Fruit fly (Drosophila melanogaster) whole organism, embryonic: ENCODE results near the gene Top3beta.

Source experiments
- CG10274 ChIP-seq: fragments of 200-800 bp; sonication (Bioruptor generic); optimal IDR thresholded peaks from 3 replicates; lab custom pipeline; 2017; ENCODE audit warnings: missing biosample characterization, mild to moderate bottlenecking, missing genetic modification characterization
- CG11085 ChIP-seq: fragments of 200-800 bp; sonication (Bioruptor generic); IDR thresholded peaks from 2 replicates; pipeline ENCODE4 v1.3.6; 2022; ENCODE audit warnings: missing biosample characterization, missing genetic modification characterization
- CG11398 ChIP-seq: fragments of 200-800 bp; sonication (Bioruptor generic); optimal IDR thresholded peaks from 2 replicates; lab custom pipeline; 2016; ENCODE audit warnings: missing biosample characterization, missing genetic modification characterization
- CG1233 ChIP-seq: fragments of 200-800 bp; sonication (Bioruptor generic); optimal IDR thresholded peaks from 4 replicates; lab custom pipeline; 2018; ENCODE audit warnings: missing biosample characterization, mild to moderate bottlenecking, missing genetic modification characterization
- CG12744 ChIP-seq: fragments of 200-800 bp; sonication (Bioruptor generic); optimal IDR thresholded peaks from 2 replicates; lab custom pipeline; 2016; ENCODE audit warnings: missing biosample characterization, missing genetic modification characterization
- CG12769 ChIP-seq: fragments of 200-800 bp; sonication (Bioruptor generic); optimal IDR thresholded peaks from 2 replicates; lab custom pipeline; 2019; ENCODE audit warnings: missing biosample characterization, mild to moderate bottlenecking, missing genetic modification characterization, moderate library complexity
- CG13287 ChIP-seq: fragments of 200-800 bp; sonication (Bioruptor generic); IDR thresholded peaks from 2 replicates; pipeline ENCODE4 v1.3.6; 2022; ENCODE audit warnings: missing biosample characterization, missing genetic modification characterization; ENCODE audit not compliant: partially characterized antibody
- CG15514 ChIP-seq: fragments of 200-800 bp; sonication (Bioruptor generic); optimal IDR thresholded peaks from 3 replicates; lab custom pipeline; 2017; ENCODE audit warnings: missing biosample characterization, missing genetic modification characterization, mild to moderate bottlenecking, moderate library complexity, missing genetic modification reagents
- CG16779 ChIP-seq: fragments of 200-800 bp; sonication (Bioruptor generic); IDR thresholded peaks from 2 replicates; pipeline ENCODE4 v1.3.6; 2022; ENCODE audit warnings: missing biosample characterization, missing genetic modification characterization
- CG30403 ChIP-seq: fragments of 200-800 bp; sonication (Bioruptor generic); optimal IDR thresholded peaks from 3 replicates; lab custom pipeline; 2016; ENCODE audit warnings: missing biosample characterization, missing genetic modification characterization
- CG3163 ChIP-seq: fragments of 200-800 bp; sonication (Bioruptor generic); optimal IDR thresholded peaks from 3 replicates; lab custom pipeline; 2016; ENCODE audit warnings: missing biosample characterization, missing genetic modification characterization
- CG3281 ChIP-seq: fragments of 200-800 bp; sonication (Bioruptor generic); optimal IDR thresholded peaks from 3 replicates; lab custom pipeline; 2017; ENCODE audit warnings: missing biosample characterization, mild to moderate bottlenecking, missing genetic modification characterization
- CG3407 ChIP-seq: fragments of 200-800 bp; sonication (Bioruptor generic); optimal IDR thresholded peaks from 2 replicates; lab custom pipeline; 2018; ENCODE audit warnings: missing biosample characterization, mild to moderate bottlenecking, missing genetic modification characterization
- CG4707 ChIP-seq: fragments of 200-800 bp; sonication (Bioruptor generic); optimal IDR thresholded peaks from 2 replicates; lab custom pipeline; 2018; ENCODE audit warnings: missing biosample characterization, mild to moderate bottlenecking, missing genetic modification characterization, moderate library complexity
- CG6765 ChIP-seq: fragments of 200-800 bp; sonication (Bioruptor generic); optimal IDR thresholded peaks from 3 replicates; lab custom pipeline; 2017; ENCODE audit warnings: missing biosample characterization, mild to moderate bottlenecking, missing genetic modification characterization
- CG7928 ChIP-seq: fragments of 200-800 bp; sonication (Bioruptor generic); optimal IDR thresholded peaks from 2 replicates; lab custom pipeline; 2017; ENCODE audit warnings: missing biosample characterization, mild to moderate bottlenecking, missing genetic modification characterization
- CG7987 ChIP-seq: fragments of 200-800 bp; sonication (Bioruptor generic); optimal IDR thresholded peaks from 2 replicates; lab custom pipeline; 2018; ENCODE audit warnings: missing biosample characterization, mild to moderate bottlenecking, missing genetic modification characterization, moderate library complexity
- CG8281 ChIP-seq: fragments of 200-800 bp; sonication (Bioruptor generic); optimal IDR thresholded peaks from 2 replicates; lab custom pipeline; 2018; ENCODE audit warnings: missing biosample characterization, mild to moderate bottlenecking, missing genetic modification characterization, moderate library complexity
- CG9609 ChIP-seq: fragments of 200-800 bp; sonication (Bioruptor generic); optimal IDR thresholded peaks from 3 replicates; lab custom pipeline; 2016; ENCODE audit warnings: missing biosample characterization, missing genetic modification characterization
- CG9727 ChIP-seq: fragments of 200-800 bp; sonication (Bioruptor generic); optimal IDR thresholded peaks from 3 replicates; lab custom pipeline; 2017; ENCODE audit warnings: missing biosample characterization, mild to moderate bottlenecking, missing genetic modification characterization
- CG9797 ChIP-seq: fragments of 200-800 bp; sonication (Bioruptor generic); optimal IDR thresholded peaks from 3 replicates; lab custom pipeline; 2018; ENCODE audit warnings: missing biosample characterization, mild to moderate bottlenecking, missing genetic modification characterization
- CTCF ChIP-seq: fragments of 200-800 bp; sonication (Bioruptor generic); optimal IDR thresholded peaks from 2 replicates; lab custom pipeline; 2017; ENCODE audit warnings: missing biosample characterization, mild to moderate bottlenecking, missing genetic modification characterization, moderate library complexity
- Camta ChIP-seq: fragments of 200-800 bp; sonication (Bioruptor generic); optimal IDR thresholded peaks from 2 replicates; lab custom pipeline; 2016; ENCODE audit warnings: missing biosample characterization, missing genetic modification characterization
- Dad ChIP-seq: fragments of 200-800 bp; sonication (Bioruptor generic); optimal IDR thresholded peaks from 3 replicates; lab custom pipeline; 2016; ENCODE audit warnings: missing biosample characterization, missing genetic modification characterization
- Doc3 ChIP-seq: fragments of 200-800 bp; sonication (Bioruptor generic); IDR thresholded peaks from 3 replicates; pipeline ENCODE4 v1.3.6; 2022; ENCODE audit warnings: missing biosample characterization, missing genetic modification characterization; ENCODE audit not compliant: partially characterized antibody
- E2f2 ChIP-seq: fragments of 200-800 bp; sonication (Bioruptor generic); IDR thresholded peaks from 2 replicates; pipeline ENCODE4 v1.3.6; 2022; ENCODE audit warnings: missing biosample characterization, missing genetic modification characterization
- Ets97D ChIP-seq: fragments of 200-800 bp; sonication (Bioruptor generic); optimal IDR thresholded peaks from 3 replicates; lab custom pipeline; 2016; ENCODE audit warnings: missing biosample characterization, missing genetic modification characterization
- Fer3 ChIP-seq: fragments of 200-800 bp; sonication (Bioruptor generic); optimal IDR thresholded peaks from 2 replicates; lab custom pipeline; 2018; ENCODE audit warnings: missing biosample characterization, mild to moderate bottlenecking, missing genetic modification characterization, moderate library complexity
- HmgZ ChIP-seq: fragments of 200-800 bp; sonication (Bioruptor generic); optimal IDR thresholded peaks from 2 replicates; lab custom pipeline; 2018; ENCODE audit warnings: missing biosample characterization, mild to moderate bottlenecking, missing genetic modification characterization
- Jarid2 ChIP-seq: fragments of 200-800 bp; sonication (Bioruptor generic); optimal IDR thresholded peaks from 3 replicates; lab custom pipeline; 2017; ENCODE audit warnings: mild to moderate bottlenecking, missing biosample characterization, missing genetic modification reagents, missing genetic modification characterization
- Nf-YC ChIP-seq: fragments of 200-800 bp; optimal IDR thresholded peaks from 3 replicates; lab custom pipeline; 2019; ENCODE audit warnings: missing biosample characterization, mild to moderate bottlenecking, missing genetic modification characterization, moderate library complexity
- Optix ChIP-seq: fragments of 200-800 bp; sonication (Bioruptor generic); IDR thresholded peaks from 3 replicates; pipeline ENCODE4 v1.3.6; 2022; ENCODE audit warnings: missing biosample characterization, missing genetic modification characterization
- Stat92E ChIP-seq, 3 experiments: fragments of >200 bp in 2 of 3; fragments of 200-800 bp in 1 of 3; sonication (Bioruptor generic) in 1 of 3; optimal IDR thresholded peaks; 2 replicates each; lab custom pipeline; 2017 to 2019; ENCODE audit warnings: missing biosample characterization in 3 of 3, missing genetic modification characterization in 3 of 3, mild to moderate bottlenecking in 1 of 3, moderate library complexity in 1 of 3
- chif ChIP-seq, 2 experiments: fragments of 200-800 bp; sonication (Bioruptor generic); optimal IDR thresholded peaks; 3 replicates each; lab custom pipeline; 2016; ENCODE audit warnings: missing biosample characterization in 2 of 2, missing genetic modification characterization in 2 of 2
- dysf ChIP-seq: fragments of 200-800 bp; sonication (Bioruptor generic); IDR thresholded peaks from 3 replicates; pipeline ENCODE4 v1.3.6; 2022; ENCODE audit warnings: missing biosample characterization, missing genetic modification characterization
- gcm2 ChIP-seq: fragments of 200-800 bp; sonication (Bioruptor generic); optimal IDR thresholded peaks from 2 replicates; lab custom pipeline; 2016; ENCODE audit warnings: missing biosample characterization, missing genetic modification characterization
- gfzf ChIP-seq: fragments of 200-800 bp; sonication (Bioruptor generic); optimal IDR thresholded peaks from 2 replicates; lab custom pipeline; 2016; ENCODE audit warnings: missing biosample characterization, mild to moderate bottlenecking, missing genetic modification characterization, moderate library complexity
- grn ChIP-seq: fragments of 200-800 bp; sonication (Bioruptor generic); optimal IDR thresholded peaks from 3 replicates; lab custom pipeline; 2017; ENCODE audit warnings: missing biosample characterization, missing genetic modification characterization
- gsb ChIP-seq: fragments of 200-800 bp; sonication (Bioruptor generic); IDR thresholded peaks from 2 replicates; pipeline ENCODE4 v1.3.6; 2022; ENCODE audit warnings: missing biosample characterization, missing genetic modification characterization
- jigr1 ChIP-seq: fragments of 200-800 bp; sonication (Bioruptor generic); IDR thresholded peaks from 3 replicates; pipeline ENCODE4 v1.3.6; 2022; ENCODE audit warnings: missing biosample characterization, missing genetic modification characterization
- luna ChIP-seq: fragments of 200-800 bp; sonication (Bioruptor generic); optimal IDR thresholded peaks from 2 replicates; lab custom pipeline; 2016; ENCODE audit warnings: missing biosample characterization, missing genetic modification characterization
- mld ChIP-seq: fragments of 200-800 bp; sonication (Bioruptor generic); IDR thresholded peaks from 3 replicates; pipeline ENCODE4 v1.3.6; 2022; ENCODE audit warnings: missing biosample characterization, missing genetic modification characterization; ENCODE audit not compliant: partially characterized antibody
- nerfin-1 ChIP-seq: fragments of 200-800 bp; sonication (Bioruptor generic); optimal IDR thresholded peaks from 3 replicates; lab custom pipeline; 2019; ENCODE audit warnings: missing biosample characterization, mild to moderate bottlenecking, missing genetic modification characterization, moderate library complexity
- oc ChIP-seq: fragments of 200-800 bp; sonication (Bioruptor generic); optimal IDR thresholded peaks from 2 replicates; lab custom pipeline; 2018; ENCODE audit warnings: missing biosample characterization, mild to moderate bottlenecking, missing genetic modification characterization, moderate library complexity
- onecut ChIP-seq: fragments of 200-800 bp; sonication (Bioruptor generic); IDR thresholded peaks from 2 replicates; pipeline ENCODE4 v1.3.6; 2022; ENCODE audit warnings: missing biosample characterization, missing genetic modification characterization
- pnt ChIP-seq: fragments of 200-800 bp; sonication (Bioruptor generic); optimal IDR thresholded peaks from 3 replicates; lab custom pipeline; 2016; ENCODE audit warnings: missing biosample characterization, missing genetic modification characterization
- pum ChIP-seq: fragments of 200-800 bp; sonication (Bioruptor generic); optimal IDR thresholded peaks from 2 replicates; lab custom pipeline; 2016; ENCODE audit warnings: missing biosample characterization, missing genetic modification characterization
- repo ChIP-seq: fragments of 200-800 bp; sonication (Bioruptor generic); optimal IDR thresholded peaks from 2 replicates; lab custom pipeline; 2016; ENCODE audit warnings: missing biosample characterization, missing genetic modification characterization
- sima ChIP-seq: fragments of 200-800 bp; sonication (Bioruptor generic); optimal IDR thresholded peaks from 2 replicates; lab custom pipeline; 2016; ENCODE audit warnings: missing biosample characterization, missing genetic modification characterization
- tap ChIP-seq: fragments of 200-800 bp; optimal IDR thresholded peaks from 3 replicates; lab custom pipeline; 2019; ENCODE audit warnings: missing biosample characterization, mild to moderate bottlenecking, missing genetic modification characterization, moderate library complexity
- tgo ChIP-seq: fragments of 200-800 bp; sonication (Bioruptor generic); IDR thresholded peaks from 3 replicates; pipeline ENCODE4 v1.3.6; 2022; ENCODE audit warnings: missing biosample characterization, missing genetic modification characterization
- tio ChIP-seq: fragments of 200-800 bp; sonication (Bioruptor generic); optimal IDR thresholded peaks from 2 replicates; lab custom pipeline; 2017; ENCODE audit warnings: missing biosample characterization, missing genetic modification characterization, inconsistent platforms

Gene Top3beta

dm6 chrX:6276590-6276989 lies 11.2 kb downstream of the Top3beta start, which contains the start of gene CG3566 (continued):
- TF ChIP-seq Stat92E (GFP tag; optimal IDR thresholded peaks at IDR 0.05; lab: Kevin White, UChicago) (no peak), gsb (GFP tag; lab: Robert Waterston, UW) (no peak), sima (GFP tag; lab: Kevin White, UChicago) (no peak), onecut (GFP tag; lab: Robert Waterston, UW) (no peak), Camta (no peak), CG30403 (GFP tag; lab: Kevin White, UChicago) (no peak), chif (GFP tag; optimal IDR thresholded peaks at IDR 0.05; lab: Kevin White, UChicago) (no peak), CG1233 (no peak), CG11398 (GFP tag; lab: Kevin White, UChicago) (no peak), Jarid2 (GFP tag; lab: Kevin White, UChicago) (no peak), repo (GFP tag; lab: Kevin White, UChicago) (no peak), CG3163 (GFP tag; lab: Kevin White, UChicago) (no peak), mld (no peak), E2f2 (GFP tag; lab: Robert Waterston, UW) (0 out of 2 replicates have a peak, but pooled peaks have one; percentile 13), Doc3 (GFP tag; lab: Robert Waterston, UW) (no peak), luna (GFP tag; lab: Kevin White, UChicago) (no peak), CG4707 (GFP tag; lab: Kevin White, UChicago) (no peak), pum (GFP tag; lab: Kevin White, UChicago) (no peak), CG3281 (GFP tag; lab: Kevin White, UChicago) (no peak), tio (GFP tag; lab: Kevin White, UChicago) (no peak), jigr1 (GFP tag; lab: Robert Waterston, UW) (no peak), CG12769 (no peak), Ets97D (GFP tag; lab: Kevin White, UChicago) (no peak), pnt (GFP tag; lab: Kevin White, UChicago) (no peak), grn (GFP tag; lab: Kevin White, UChicago) (no peak), CG9727 (GFP tag; lab: Kevin White, UChicago) (no peak), CG3407 (GFP tag; lab: Kevin White, UChicago) (no peak), CG9797 (GFP tag; lab: Kevin White, UChicago) (peak; percentile 63), tap (tag; lab: Kevin White, UChicago) (no peak), gcm2 (GFP tag; lab: Kevin White, UChicago) (no peak), CG12744 (GFP tag; lab: Kevin White, UChicago) (no peak), CG15514 (GFP tag; lab: Kevin White, UChicago) (peak; percentile 17), Optix (no peak), CG13287 (GFP tag; lab: Robert Waterston, UW) (peak; percentile 31), CG6765 (GFP tag; lab: Kevin White, UChicago) (no peak), CG7987 (peak; percentile 11), CTCF (no peak), nerfin-1 (tag; lab: Kevin White, UChicago) (no peak), Fer3 (tag; lab: Kevin White, UChicago) (no peak), CG8281 (tag; lab: Kevin White, UChicago) (no peak), dysf (GFP tag; lab: Robert Waterston, UW) (no peak), oc (tag; lab: Kevin White, UChicago) (no peak), CG7928 (no peak), CG10274 (GFP tag; lab: Kevin White, UChicago) (no peak), CG11085 (no peak), tgo (GFP tag; lab: Robert Waterston, UW) (no peak), Dad (GFP tag; lab: Kevin White, UChicago) (no peak), HmgZ (no peak), CG16779 (GFP tag; lab: Robert Waterston, UW) (no peak), Nf-YC (tag; lab: Kevin White, UChicago) (no peak), gfzf (GFP tag; lab: Kevin White, UChicago) (peak; percentile 71), CG9609 (GFP tag; lab: Kevin White, UChicago) (no peak)
